Worm (Caenorhabditis elegans): ENCODE data around the gene Y71H2AM.29.
A peak's percentile ranks its signal among the peaks of the same experiment; 100 is the strongest.

Gene Y71H2AM.29

ce11 chrIII:2811410-2811809, 21.2 kb upstream of the Y71H2AM.29 start:
- TF ChIP-seq ceh-22 (tag; optimal IDR thresholded peaks at IDR 0.05), result no peak
- TF ChIP-seq nfya-1 (tag; optimal IDR thresholded peaks at IDR 0.05), result no peak
- no peak for TF ChIP-seq tbx-2 (tag; optimal IDR thresholded peaks at IDR 0.05)

ce11 chrIII:2814919-2815554, 17.5 kb upstream of the Y71H2AM.29 start, which contains the start of gene tufm-1:
Gene tufm-1, minus strand, starts transcription at chrIII:2814969.
- TF ChIP-seq unc-42 (tag; optimal IDR thresholded peaks at IDR 0.05) (peak; percentile 80), rnt-1 (tag; optimal IDR thresholded peaks at IDR 0.05) (no peak), hlh-8 (tag; optimal IDR thresholded peaks at IDR 0.05) (no peak), gmeb-2 (tag; optimal IDR thresholded peaks at IDR 0.05) (no peak), elt-2 (tag; optimal IDR thresholded peaks at IDR 0.05) (peak; percentile 61), elt-4 (tag; optimal IDR thresholded peaks at IDR 0.05) (no peak), sdc-2 (tag; optimal IDR thresholded peaks at IDR 0.05) (no peak), pha-2 (tag; optimal IDR thresholded peaks at IDR 0.05) (no peak), sox-4 (tag; optimal IDR thresholded peaks at IDR 0.05) (no peak), ama-1 (optimal IDR thresholded peaks at IDR 0.05) (no peak), hlh-6 (tag; optimal IDR thresholded peaks at IDR 0.05) (no peak), syd-9 (tag; optimal IDR thresholded peaks at IDR 0.05) (no peak), nfya-1 (tag; optimal IDR thresholded peaks at IDR 0.05) (peak; percentile 61), pha-4 (tag; optimal IDR thresholded peaks at IDR 0.05) (no peak), C38D4.7 (GFP tag; optimal IDR thresholded peaks at IDR 0.05) (no peak), ceh-9 (tag; optimal IDR thresholded peaks at IDR 0.05) (no peak), ceh-31 (tag; optimal IDR thresholded peaks at IDR 0.05) (peak; percentile 19), ceh-48 (tag; optimal IDR thresholded peaks at IDR 0.05) (no peak), lin-11 (tag; optimal IDR thresholded peaks at IDR 0.05) (no peak)

ce11 chrIII:2816205-2816923, 16.2 kb upstream of the Y71H2AM.29 start:
- peak; percentile 89 for TF ChIP-seq nfya-1 (tag; optimal IDR thresholded peaks at IDR 0.05)
- TF ChIP-seq hlh-15 (tag; optimal IDR thresholded peaks at IDR 0.05), result no peak
- TF ChIP-seq lim-6 (tag; optimal IDR thresholded peaks at IDR 0.05), result no peak
- no peak for TF ChIP-seq ceh-19 (GFP tag; optimal IDR thresholded peaks at IDR 0.05)
- TF ChIP-seq K02D7.2 (tag; optimal IDR thresholded peaks at IDR 0.05), result no peak
- peak; percentile 8 for TF ChIP-seq ceh-48 (tag; optimal IDR thresholded peaks at IDR 0.05)

- TF ChIP-seq lin-11 (tag; optimal IDR thresholded peaks at IDR 0.05), result no peak
- TF ChIP-seq K02D7.2 (tag; optimal IDR thresholded peaks at IDR 0.05), result no peak
- peak; percentile 71 for TF ChIP-seq nfya-1 (tag; optimal IDR thresholded peaks at IDR 0.05)
These were observed 14.7 kb upstream of the Y71H2AM.29 start for ce11 chrIII:2817847-2818246.

- TF ChIP-seq tbx-2 (tag; optimal IDR thresholded peaks at IDR 0.05) (no peak), hlh-30 (tag; optimal IDR thresholded peaks at IDR 0.05; ENCODE audit: insufficient read depth) (no peak), elt-4 (tag; optimal IDR thresholded peaks at IDR 0.05) (no peak), ceh-9 (tag; optimal IDR thresholded peaks at IDR 0.05) (no peak), ceh-6 (GFP tag; optimal IDR thresholded peaks at IDR 0.05) (no peak)
These were observed 13.6 kb upstream of the Y71H2AM.29 start, which contains the start of gene pipp-4P for ce11 chrIII:2818980-2819379. Gene pipp-4P, plus strand, starts transcription at chrIII:2819280.

- no peak for TF ChIP-seq unc-86 (tag; optimal IDR thresholded peaks at IDR 0.05)
- no peak for TF ChIP-seq Y22D7AL.16 (tag; optimal IDR thresholded peaks at IDR 0.05)
- TF ChIP-seq nfya-1 (tag; optimal IDR thresholded peaks at IDR 0.05), result no peak
- no peak for TF ChIP-seq pha-2 (tag; optimal IDR thresholded peaks at IDR 0.05)
- TF ChIP-seq ceh-45 (GFP tag; IDR thresholded peaks at IDR 0.05), result no peak
- TF ChIP-seq fax-1 (tag; optimal IDR thresholded peaks at IDR 0.05), result no peak
- no peak for TF ChIP-seq pat-9 (tag; optimal IDR thresholded peaks at IDR 0.05)
- no peak for TF ChIP-seq ceh-34 (tag; optimal IDR thresholded peaks at IDR 0.05)
- TF ChIP-seq ceh-30 (tag; optimal IDR thresholded peaks at IDR 0.05), result no peak
- no peak for TF ChIP-seq tbx-2 (tag; optimal IDR thresholded peaks at IDR 0.05)
- TF ChIP-seq nhr-232 (tag; optimal IDR thresholded peaks at IDR 0.05), result no peak
- no peak for TF ChIP-seq che-1 (tag; optimal IDR thresholded peaks at IDR 0.05)
- TF ChIP-seq ttx-3 (tag; optimal IDR thresholded peaks at IDR 0.05), result no peak
- no peak for TF ChIP-seq ets-4 (tag; optimal IDR thresholded peaks at IDR 0.05)
- TF ChIP-seq sox-2 (GFP tag; IDR thresholded peaks at IDR 0.05), result no peak
These were observed 5.8 kb upstream of the Y71H2AM.29 start, which contains the start of gene Y71H2AM.1 for ce11 chrIII:2826770-2827169. Gene Y71H2AM.1, plus strand, starts transcription at chrIII:2827070.

Data from whole organism, late embryonic.